Worm (Caenorhabditis elegans) whole organism, L3 larva: ENCODE measurements around the gene cka-1.

Experiments used
- R02D3.7 ChIP-seq: fragments of 150-350 bp; optimal IDR thresholded peaks from 2 replicates; lab custom pipeline; 2014; ENCODE audit warnings: missing biosample characterization, missing genetic modification characterization
- daf-12 ChIP-seq: fragments of 150-350 bp; optimal IDR thresholded peaks from 2 replicates; lab custom pipeline; 2014; ENCODE audit warnings: missing biosample characterization, missing genetic modification reagents, missing genetic modification characterization
- fos-1 ChIP-seq: fragments of 150-350 bp; optimal IDR thresholded peaks from 2 replicates; lab custom pipeline; 2014; ENCODE audit warnings: missing biosample characterization, missing genetic modification characterization
- nhr-23 ChIP-seq: fragments of 150-350 bp; optimal IDR thresholded peaks from 2 replicates; lab custom pipeline; 2014; ENCODE audit warnings: missing biosample characterization, missing genetic modification reagents, missing genetic modification characterization
- nhr-67 ChIP-seq: fragments of 150-350 bp; optimal IDR thresholded peaks from 2 replicates; lab custom pipeline; 2014; ENCODE audit warnings: missing biosample characterization, missing genetic modification characterization
- nhr-76 ChIP-seq: fragments of 150-350 bp; sonication (generic microtip); optimal IDR thresholded peaks from 5 replicates; lab custom pipeline; 2014; ENCODE audit warnings: missing biosample characterization, missing genetic modification characterization
- snpc-4 ChIP-seq: fragments of 150-350 bp; optimal IDR thresholded peaks from 2 replicates; lab custom pipeline; 2014; ENCODE audit warnings: missing biosample characterization, missing genetic modification characterization
- ztf-11 ChIP-seq: fragments of 150-350 bp; optimal IDR thresholded peaks from 2 replicates; lab custom pipeline; 2014; ENCODE audit warnings: missing biosample characterization, missing genetic modification characterization

- no peak for TF ChIP-seq daf-12 (tag; lab: Kevin White, UChicago)
- TF ChIP-seq snpc-4 (tag; lab: Kevin White, UChicago), result no peak
- TF ChIP-seq nhr-23 (tag; lab: Kevin White, UChicago), result no peak
- TF ChIP-seq nhr-76, result no peak
- TF ChIP-seq ztf-11 (tag; lab: Kevin White, UChicago), result no peak
- no peak for TF ChIP-seq fos-1 (tag; lab: Kevin White, UChicago)
- no peak for TF ChIP-seq R02D3.7
- TF ChIP-seq nhr-67, result no peak
Observed at ce11 chrIV:9761751-9762150, 24.3 kb upstream of the cka-1 start.
